Worm (Caenorhabditis elegans): ENCODE results near the gene cct-1.

DNA sequence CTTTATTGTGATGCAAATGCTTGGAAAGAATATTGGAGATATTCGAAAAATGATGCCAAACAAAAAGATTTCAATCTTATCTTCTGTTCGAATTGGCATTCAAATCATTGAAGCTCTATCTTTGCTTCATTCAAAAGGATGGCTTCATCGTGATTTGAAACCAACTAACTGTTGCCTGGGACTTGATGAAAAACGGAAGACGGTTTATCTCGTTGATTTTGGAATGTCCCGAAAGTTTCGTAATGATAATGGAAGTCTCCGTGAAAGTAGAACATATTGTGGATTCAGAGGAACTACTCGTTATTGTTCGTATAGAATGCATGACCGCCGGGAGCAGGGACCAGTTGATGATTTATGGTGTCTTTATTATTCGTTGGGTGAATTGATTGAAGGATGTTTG lies 11.1 kb upstream of the cct-1 start:
- TF ChIP-seq W03F9.2 (tag; optimal IDR thresholded peaks at IDR 0.05), result no peak
- no peak for TF ChIP-seq him-1 (tag; optimal IDR thresholded peaks at IDR 0.05)
